Worm (Caenorhabditis elegans): ENCODE results near the gene gst-35.
A peak's percentile ranks its signal among the peaks of the same experiment; 100 is the strongest.

gst-35 gene

ce11 chrII:15190971-15191370 lies 5.8 kb upstream of the gst-35 start:
- no peak for TF ChIP-seq mxl-1 (tag; optimal IDR thresholded peaks at IDR 0.05)
- peak; percentile 35 for TF ChIP-seq nhr-80 (tag; optimal IDR thresholded peaks at IDR 0.05)

- TF ChIP-seq C17E4.6 (GFP tag; IDR thresholded peaks at IDR 0.05) (no peak), madf-10 (tag; optimal IDR thresholded peaks at IDR 0.05) (no peak), hmg-1.2 (GFP tag; IDR thresholded peaks at IDR 0.05) (peak; percentile 77; the same call in 1 of the 2 replicates)
These were observed 4.8 kb upstream of the gst-35 start for ce11 chrII:15189956-15190355.

- no peak for TF ChIP-seq tbx-9 (tag; optimal IDR thresholded peaks at IDR 0.05; ENCODE audit: borderline replicate concordance)
These were observed 2.0 kb downstream of the gst-35 start, which contains the start of gene gst-34 for ce11 chrII:15183139-15183538. Gene gst-34, minus strand, starts transcription at chrII:15183239.

- TF ChIP-seq efl-1 (GFP tag; optimal IDR thresholded peaks at IDR 0.05) (no peak), D2030.7 (GFP tag; IDR thresholded peaks at IDR 0.05) (0 out of 2 replicates have a peak, but pooled peaks have one; percentile 23)
These were observed 6.7 kb downstream of the gst-35 start, which contains the start of gene gst-32 for ce11 chrII:15178494-15178893. Gene gst-32, minus strand, starts transcription at chrII:15178594.

- TF ChIP-seq K11D2.4 (GFP tag; IDR thresholded peaks at IDR 0.05) (no peak), F37B4.10 (GFP tag; IDR thresholded peaks at IDR 0.05) (no peak), ceh-91 (GFP tag; IDR thresholded peaks at IDR 0.05) (no peak), lin-35 (GFP tag; optimal IDR thresholded peaks at IDR 0.05) (no peak), bed-2 (GFP tag; IDR thresholded peaks at IDR 0.05) (no peak), F57C9.4 (tag; optimal IDR thresholded peaks at IDR 0.05) (no peak), madf-10 (tag; optimal IDR thresholded peaks at IDR 0.05) (no peak), repo-1 (tag; optimal IDR thresholded peaks at IDR 0.05) (no peak), F57A8.1 (GFP tag; optimal IDR thresholded peaks at IDR 0.05) (no peak), hrde-1 (tag; optimal IDR thresholded peaks at IDR 0.05; ENCODE audit: borderline replicate concordance) (no peak), attf-5 (GFP tag; optimal IDR thresholded peaks at IDR 0.05) (no peak), Y79H2A.3 (GFP tag; conservative IDR thresholded peaks at IDR 0.05) (no peak), ceh-40 (GFP tag; IDR thresholded peaks at IDR 0.05) (no peak), Y53G8AR.9 (GFP tag; conservative IDR thresholded peaks at IDR 0.05) (no peak), attf-6 (GFP tag; IDR thresholded peaks at IDR 0.05) (no peak), ztf-26 (tag; optimal IDR thresholded peaks at IDR 0.05) (no peak)
These were observed 9.5 kb downstream of the gst-35 start, which contains the start of gene Y53F4B.36 for ce11 chrII:15175643-15176042. Gene Y53F4B.36, plus strand, starts transcription at chrII:15175943.

ce11 chrII:15174915-15175548 lies 10.2 kb downstream of the gst-35 start, which contains the start of gene gst-31:
Gene gst-31, minus strand, starts transcription at chrII:15174965.
- TF ChIP-seq nhr-120 (GFP tag; IDR thresholded peaks at IDR 0.05) (no peak), nfya-1 (tag; optimal IDR thresholded peaks at IDR 0.05; ENCODE audit: borderline replicate concordance, insufficient read depth) (no peak), bed-2 (GFP tag; IDR thresholded peaks at IDR 0.05) (no peak), ceh-58 (GFP tag; IDR thresholded peaks at IDR 0.05) (no peak), nhr-179 (tag; optimal IDR thresholded peaks at IDR 0.05) (no peak), tbx-9 (tag; optimal IDR thresholded peaks at IDR 0.05; ENCODE audit: borderline replicate concordance) (no peak), Y56A3A.18 (GFP tag; IDR thresholded peaks at IDR 0.05) (no peak), hlh-12 (tag; optimal IDR thresholded peaks at IDR 0.05) (no peak), ceh-91 (GFP tag; IDR thresholded peaks at IDR 0.05) (no peak), ztf-18 (tag; optimal IDR thresholded peaks at IDR 0.05) (no peak), dpl-1 (GFP tag; optimal IDR thresholded peaks at IDR 0.05) (no peak), ztf-6 (GFP tag; IDR thresholded peaks at IDR 0.05) (no peak), nhr-27 (tag; optimal IDR thresholded peaks at IDR 0.05) (no peak), let-526 (GFP tag; IDR thresholded peaks at IDR 0.05) (no peak), F22D6.2 (tag; optimal IDR thresholded peaks at IDR 0.05) (no peak), gei-17 (GFP tag; optimal IDR thresholded peaks at IDR 0.05) (no peak), snpc-4 (GFP tag; optimal IDR thresholded peaks at IDR 0.05) (no peak), snpc-4 (tag; optimal IDR thresholded peaks at IDR 0.05) (no peak), hsf-1 (GFP tag; IDR thresholded peaks at IDR 0.05) (no peak), B0019.2 (GFP tag; conservative IDR thresholded peaks at IDR 0.05) (no peak)

All from whole organism, young adult.